Fruit fly (Drosophila melanogaster): ENCODE measurements around the gene pkaap.

dm6 chr2L:16320428-16320827 is 32.3 kb downstream of the pkaap start:
- TF ChIP-seq CG4318 (GFP tag; optimal IDR thresholded peaks at IDR 0.05) (no peak), Gug (GFP tag; IDR thresholded peaks at IDR 0.05) (no peak), topi (GFP tag; optimal IDR thresholded peaks at IDR 0.05) (no peak), Ets21C (GFP tag; optimal IDR thresholded peaks at IDR 0.05) (no peak), CG16779 (tag; optimal IDR thresholded peaks at IDR 0.05) (no peak), pdm3 (GFP tag; optimal IDR thresholded peaks at IDR 0.05) (no peak), cyc (GFP tag; optimal IDR thresholded peaks at IDR 0.05) (no peak)
